Fruit fly (Drosophila melanogaster) whole organism, adult: ENCODE data around the gene Tektin-C.
A peak's percentile ranks its signal among the peaks of the same experiment; 100 is the strongest.

Experiments
- CG11617 ChIP-seq: fragments of 200-800 bp; sonication (Bioruptor generic); optimal IDR thresholded peaks from 2 replicates; lab custom pipeline; 2017; ENCODE audit warnings: mild to moderate bottlenecking, missing biosample characterization, missing genetic modification reagents, missing genetic modification characterization
- CG12768 ChIP-seq: fragments of 200-800 bp; sonication (Bioruptor generic); optimal IDR thresholded peaks from 2 replicates; lab custom pipeline; 2017; ENCODE audit warnings: missing biosample characterization, missing genetic modification characterization, mild to moderate bottlenecking, moderate library complexity, missing genetic modification reagents
- CG14711 ChIP-seq: fragments of 200-800 bp; sonication (Bioruptor generic); optimal IDR thresholded peaks from 2 replicates; lab custom pipeline; 2018; ENCODE audit warnings: missing biosample characterization, mild to moderate bottlenecking, missing genetic modification characterization, moderate library complexity
- CG1620 ChIP-seq: fragments of 200-800 bp; sonication (Bioruptor generic); optimal IDR thresholded peaks from 2 replicates; lab custom pipeline; 2016; ENCODE audit warnings: missing biosample characterization, missing genetic modification characterization
- CG33017 ChIP-seq: fragments of 200-800 bp; sonication (Bioruptor generic); optimal IDR thresholded peaks from 2 replicates; lab custom pipeline; 2018; ENCODE audit warnings: missing biosample characterization, mild to moderate bottlenecking, missing genetic modification characterization, moderate library complexity
- CG5204 ChIP-seq: fragments of 200-800 bp; sonication (Bioruptor generic); optimal IDR thresholded peaks from 2 replicates; lab custom pipeline; 2016; ENCODE audit warnings: missing biosample characterization, missing genetic modification characterization
- CG7045 ChIP-seq: fragments of 200-800 bp; sonication (Bioruptor generic); optimal IDR thresholded peaks from 2 replicates; lab custom pipeline; 2017; ENCODE audit warnings: missing biosample characterization, mild to moderate bottlenecking, missing genetic modification characterization
- CG7101 ChIP-seq: fragments of 200-800 bp; sonication (Bioruptor generic); optimal IDR thresholded peaks from 2 replicates; lab custom pipeline; 2018; ENCODE audit warnings: missing biosample characterization, mild to moderate bottlenecking, missing genetic modification characterization, moderate library complexity
- Clk ChIP-seq: fragments of 200-800 bp; sonication (Bioruptor generic); optimal IDR thresholded peaks from 2 replicates; lab custom pipeline; 2017; ENCODE audit warnings: missing biosample characterization, missing genetic modification characterization
- Crg-1 ChIP-seq: fragments of 200-800 bp; sonication (Bioruptor generic); optimal IDR thresholded peaks from 2 replicates; lab custom pipeline; 2016; ENCODE audit warnings: missing biosample characterization, missing genetic modification characterization
- Hr96 ChIP-seq: fragments of 200-800 bp; sonication (Bioruptor generic); optimal IDR thresholded peaks from 2 replicates; lab custom pipeline; 2016; ENCODE audit warnings: missing biosample characterization, missing genetic modification characterization
- Mnt ChIP-seq: fragments of 200-800 bp; sonication (Bioruptor generic); optimal IDR thresholded peaks from 2 replicates; lab custom pipeline; 2016; ENCODE audit warnings: missing biosample characterization, mild to moderate bottlenecking, missing genetic modification characterization
- bab1 ChIP-seq: fragments of 200-800 bp; sonication (Bioruptor generic); optimal IDR thresholded peaks from 3 replicates; lab custom pipeline; 2019; ENCODE audit warnings: missing biosample characterization, mild to moderate bottlenecking, missing genetic modification characterization, moderate library complexity
- cic ChIP-seq: fragments of 200-800 bp; sonication (Bioruptor generic); optimal IDR thresholded peaks from 2 replicates; lab custom pipeline; 2017; ENCODE audit warnings: missing biosample characterization, mild to moderate bottlenecking, missing genetic modification characterization, moderate library complexity
- cnc ChIP-seq, 2 experiments: fragments of >200 bp; optimal IDR thresholded peaks; 2 replicates each; lab custom pipeline; 2017
- kay ChIP-seq: fragments of 200-800 bp; sonication (Bioruptor generic); peaks from one replicate; lab custom pipeline; 2016; ENCODE audit warnings: missing biosample characterization, missing genetic modification characterization, borderline replicate concordance
- ovo ChIP-seq: fragments of 200-800 bp; sonication (Bioruptor generic); optimal IDR thresholded peaks from 2 replicates; lab custom pipeline; 2016; ENCODE audit warnings: missing biosample characterization, missing genetic modification characterization
- pad ChIP-seq: fragments of 200-800 bp; sonication (Bioruptor generic); optimal IDR thresholded peaks from 3 replicates; lab custom pipeline; 2017; ENCODE audit warnings: missing biosample characterization, missing genetic modification characterization, mild to moderate bottlenecking, moderate library complexity, missing genetic modification reagents
- tj ChIP-seq: fragments of 200-800 bp; sonication (Bioruptor generic); optimal IDR thresholded peaks from 3 replicates; lab custom pipeline; 2017; ENCODE audit warnings: missing biosample characterization, mild to moderate bottlenecking, missing genetic modification characterization, moderate library complexity
- toe ChIP-seq: fragments of 200-800 bp; sonication (Bioruptor generic); optimal IDR thresholded peaks from 2 replicates; lab custom pipeline; 2016; ENCODE audit warnings: missing biosample characterization, missing genetic modification characterization

Gene Tektin-C

DNA sequence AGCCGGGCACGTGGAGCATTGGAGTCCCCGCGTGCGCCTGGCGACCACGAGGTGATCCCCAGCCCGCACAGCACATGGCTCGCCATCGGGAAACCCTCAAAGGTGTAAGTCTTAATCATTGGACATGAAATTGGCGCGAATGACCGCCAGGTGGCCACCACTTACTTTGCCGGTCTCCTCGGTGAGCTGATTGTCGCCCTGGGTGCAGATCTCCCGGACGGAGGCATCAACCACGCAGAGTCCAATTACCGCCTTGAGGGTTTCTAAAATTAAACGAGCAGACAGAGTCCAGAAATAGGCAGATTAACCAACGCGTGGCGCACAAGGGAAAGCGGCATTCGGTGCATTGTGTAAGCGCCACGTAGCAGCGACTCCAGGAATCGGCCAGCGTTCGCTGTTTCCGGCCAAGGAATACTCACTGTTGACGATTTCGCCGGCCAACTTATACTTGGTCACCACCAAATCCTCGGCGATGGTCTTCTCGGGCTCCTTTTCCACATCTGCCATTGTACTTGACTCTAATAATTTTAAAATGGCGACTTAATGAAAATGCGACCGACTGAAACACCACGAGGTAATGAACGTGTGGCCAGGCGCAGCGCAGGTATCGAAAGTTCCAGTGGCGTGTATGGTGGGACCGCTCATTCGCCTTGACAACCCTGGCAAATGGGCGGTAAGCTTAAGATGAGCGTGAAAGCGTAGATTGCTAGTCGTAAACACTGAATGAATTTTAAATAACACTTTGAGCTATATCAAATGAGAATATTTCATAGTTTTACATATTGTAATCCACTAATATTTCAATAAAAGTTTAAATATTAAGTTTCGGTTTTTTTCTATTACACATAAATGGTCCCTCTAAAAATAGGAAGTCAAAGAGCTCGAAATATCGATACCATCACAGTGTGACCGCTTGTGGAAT is 31.2 kb downstream of the Tektin-C start, which contains the start of gene CG10576:
CG10576 (minus strand) TSS at position 781 of the 922 bp plus-strand sequence.
- TF ChIP-seq CG1620 (peak; percentile 42), CG7101 (peak; percentile 18), CG12768 (no peak), kay (GFP tag; lab: Kevin White, UChicago) (no peak), toe (GFP tag; lab: Kevin White, UChicago) (no peak), CG33017 (no peak), CG7045 (GFP tag; lab: Kevin White, UChicago) (no peak), CG5204 (GFP tag; lab: Kevin White, UChicago) (no peak), Hr96 (GFP tag; lab: Kevin White, UChicago) (no peak), ovo (GFP tag; lab: Kevin White, UChicago) (no peak), CG14711 (tag; lab: Kevin White, UChicago) (peak; percentile 95), pad (GFP tag; lab: Kevin White, UChicago) (peak; percentile 20), tj (GFP tag; lab: Kevin White, UChicago) (peak; percentile 21), cic (GFP tag; lab: Kevin White, UChicago) (no peak), Clk (no peak), CG11617 (GFP tag; lab: Kevin White, UChicago) (peak; percentile 44), Crg-1 (GFP tag; lab: Kevin White, UChicago) (peak; percentile 52), Mnt (GFP tag; lab: Kevin White, UChicago) (peak; percentile 98), bab1 (GFP tag; lab: Kevin White, UChicago) (peak; percentile 21), cnc (optimal IDR thresholded peaks at IDR 0.05; lab: Kevin White, UChicago) (no peak)

DNA sequence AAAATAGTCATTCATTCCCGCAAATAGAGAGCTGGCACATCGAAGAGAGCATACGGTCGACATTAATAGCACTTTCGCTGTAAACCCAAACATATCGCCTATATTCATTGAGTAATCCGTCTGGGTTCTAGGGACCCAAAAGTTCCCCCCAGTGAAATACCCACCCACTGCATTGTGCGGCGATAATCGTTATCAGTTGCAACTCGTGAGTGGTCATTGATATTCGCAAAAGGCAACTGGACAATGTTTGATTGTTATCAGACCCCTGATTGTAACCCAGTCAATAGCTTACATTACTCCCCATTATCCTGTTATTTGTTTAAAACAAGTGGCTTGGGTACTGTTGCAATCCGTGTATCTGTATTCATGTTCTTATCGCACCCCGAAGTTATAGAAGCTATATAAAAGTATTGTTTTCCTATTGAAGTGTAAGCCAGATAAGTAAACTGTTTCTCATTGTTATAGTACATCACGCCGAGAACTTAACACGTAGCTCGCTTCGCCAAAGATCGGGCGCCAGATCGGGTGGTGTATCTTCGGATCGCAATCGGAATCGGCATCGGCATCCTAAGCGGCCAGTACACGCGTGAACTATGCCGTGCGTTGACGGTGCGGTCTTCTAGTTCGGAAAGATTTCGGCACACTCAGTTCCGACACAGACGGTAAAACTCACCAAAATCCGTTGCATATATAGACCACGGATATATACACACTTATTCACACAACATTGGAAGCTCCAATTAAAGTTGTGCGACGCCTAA is 42.6 kb downstream of the Tektin-C start:
- TF ChIP-seq CG12768 (peak; percentile 29), cic (GFP tag; lab: Kevin White, UChicago) (peak; percentile 98), CG7045 (GFP tag; lab: Kevin White, UChicago) (peak; percentile 3), cnc (optimal IDR thresholded peaks at IDR 0.05; lab: Kevin White, UChicago) (no peak), Mnt (GFP tag; lab: Kevin White, UChicago) (peak; percentile 26)

DNA sequence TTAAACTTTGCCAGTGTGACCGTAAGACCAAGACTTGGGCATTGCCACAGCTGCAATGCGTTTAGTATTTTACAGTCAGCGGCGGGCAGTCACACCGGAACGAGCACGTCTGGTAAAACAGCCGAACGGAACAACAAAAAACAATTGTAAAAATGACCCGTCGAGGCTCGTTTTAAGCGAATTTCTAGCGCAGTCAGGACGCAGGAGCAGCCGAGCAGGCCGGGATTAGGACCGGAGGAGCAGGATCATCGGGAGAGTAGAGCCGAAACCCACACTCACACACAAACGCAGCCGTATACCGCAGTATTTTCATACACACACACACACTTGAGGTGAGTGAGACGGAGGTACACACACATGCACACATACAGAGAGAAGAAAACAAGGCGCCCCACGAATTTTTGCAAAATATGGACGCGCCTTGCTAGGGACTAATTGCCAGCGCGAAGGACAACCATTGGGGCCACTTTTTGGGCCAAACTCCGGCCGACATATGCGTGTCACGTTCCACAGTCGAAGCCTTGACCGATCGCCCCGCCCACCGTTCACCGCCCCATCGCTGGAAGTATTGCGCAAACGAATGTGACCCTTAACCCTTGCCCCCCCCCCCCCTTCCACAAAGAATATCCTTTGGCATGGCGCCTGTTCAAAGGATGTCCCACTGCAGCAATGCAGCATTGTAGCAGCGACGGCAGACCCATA is 43.3 kb downstream of the Tektin-C start, which contains the start of gene Usp47:
Usp47 (plus strand) TSS at position 71 of the 702 bp plus-strand sequence.
- TF ChIP-seq cic (GFP tag; lab: Kevin White, UChicago) = no peak
- peak; percentile 56 for TF ChIP-seq Mnt (GFP tag; lab: Kevin White, UChicago)
- peak; percentile 23 for TF ChIP-seq bab1 (GFP tag; lab: Kevin White, UChicago)
- no peak for TF ChIP-seq CG7101
- no peak for TF ChIP-seq CG11617 (GFP tag; lab: Kevin White, UChicago)
- TF ChIP-seq CG1620 = peak; percentile 18
- TF ChIP-seq tj (GFP tag; lab: Kevin White, UChicago) = no peak
- no peak for TF ChIP-seq CG12768
- no peak for TF ChIP-seq CG33017
- no peak for TF ChIP-seq kay (GFP tag; lab: Kevin White, UChicago)
- no peak for TF ChIP-seq Clk
- no peak for TF ChIP-seq cnc (optimal IDR thresholded peaks at IDR 0.05; lab: Kevin White, UChicago)
- no peak for TF ChIP-seq Hr96 (GFP tag; lab: Kevin White, UChicago)
- TF ChIP-seq pad (GFP tag; lab: Kevin White, UChicago) = no peak

DNA sequence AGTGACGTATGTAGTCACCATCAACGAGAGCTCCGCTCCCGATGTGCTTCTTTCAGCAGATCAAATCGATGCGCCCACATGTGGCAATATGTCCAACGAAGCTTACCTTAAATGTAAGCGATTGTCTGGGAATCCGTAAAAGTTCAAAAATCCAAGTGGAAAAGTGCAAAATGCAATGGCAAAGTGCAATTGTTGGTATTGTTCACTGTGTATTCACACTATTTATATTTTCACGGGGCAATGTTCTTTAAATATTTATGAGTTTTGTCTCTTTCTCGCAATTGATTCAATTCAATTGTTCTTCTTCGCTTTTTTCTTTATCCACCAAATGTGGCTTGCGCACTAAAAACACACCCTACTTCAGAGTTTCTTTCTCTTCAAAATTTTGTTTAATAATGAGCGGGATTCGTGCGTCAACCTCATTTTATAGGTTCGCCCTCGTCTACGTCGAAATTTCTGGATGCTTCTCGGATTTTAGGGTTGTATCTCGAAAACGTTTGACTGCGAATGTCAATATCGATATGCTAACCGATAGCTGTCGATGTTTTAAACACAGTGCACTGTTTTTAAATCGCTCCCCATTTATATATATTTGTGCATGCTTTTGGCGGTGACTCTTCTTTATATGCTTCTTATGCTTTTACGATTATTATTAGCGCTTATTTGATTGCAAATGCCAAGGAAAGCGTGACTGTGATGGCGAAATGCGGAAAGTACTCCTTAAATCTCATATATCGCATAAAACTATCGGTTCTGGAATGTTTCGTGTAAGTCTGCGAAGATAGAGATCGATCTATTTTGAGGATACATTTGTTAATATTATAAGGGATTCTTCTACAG is 44.4 kb downstream of the Tektin-C start, which contains the start of gene DnaJ-1:
DnaJ-1 (minus strand) TSS at position 450 of the 840 bp plus-strand sequence.
- TF ChIP-seq ovo (GFP tag; lab: Kevin White, UChicago) (peak; percentile 57), toe (GFP tag; lab: Kevin White, UChicago) (peak; percentile 58), CG14711 (tag; lab: Kevin White, UChicago) (peak; percentile 98), Mnt (GFP tag; lab: Kevin White, UChicago) (peak; percentile 73), Crg-1 (GFP tag; lab: Kevin White, UChicago) (peak; percentile 62), CG5204 (GFP tag; lab: Kevin White, UChicago) (peak; percentile 67), cnc (optimal IDR thresholded peaks at IDR 0.05; lab: Kevin White, UChicago) (no peak), CG7101 (peak; percentile 56), Clk (no peak), Hr96 (GFP tag; lab: Kevin White, UChicago) (peak; percentile 47), tj (GFP tag; lab: Kevin White, UChicago) (peak; percentile 60), CG7045 (GFP tag; lab: Kevin White, UChicago) (peak; percentile 32), CG33017 (peak; percentile 45), bab1 (GFP tag; lab: Kevin White, UChicago) (peak; percentile 84), CG12768 (peak; percentile 65), pad (GFP tag; lab: Kevin White, UChicago) (no peak), CG1620 (peak; percentile 28), CG11617 (GFP tag; lab: Kevin White, UChicago) (peak; percentile 68), kay (GFP tag; lab: Kevin White, UChicago) (peak; percentile 90), cic (GFP tag; lab: Kevin White, UChicago) (peak; percentile 82)
